Fruit fly (Drosophila melanogaster) whole organism, embryonic: Measurements from ENCODE around the gene Sfp70A4.

ENCODE experiments used
- ATbp ChIP-seq: fragments of 200-800 bp; sonication (Bioruptor generic); optimal IDR thresholded peaks from 2 replicates; lab custom pipeline; 2017; ENCODE audit warnings: missing biosample characterization, mild to moderate bottlenecking, missing genetic modification characterization, missing genetic modification reagents
- CG15073 ChIP-seq: fragments of 200-800 bp; sonication (Bioruptor generic); optimal IDR thresholded peaks from 2 replicates; lab custom pipeline; 2016; ENCODE audit warnings: missing biosample characterization, missing genetic modification characterization
- CG3847 ChIP-seq: fragments of 200-800 bp; sonication (Bioruptor generic); IDR thresholded peaks from 2 replicates; pipeline ENCODE4 v1.3.6; 2022; ENCODE audit warnings: missing biosample characterization, missing genetic modification characterization
- CG8478 ChIP-seq: fragments of >200 bp; optimal IDR thresholded peaks from 2 replicates; lab custom pipeline; 2018
- HLH4C ChIP-seq: fragments of 200-800 bp; sonication (Bioruptor generic); IDR thresholded peaks from 3 replicates; pipeline ENCODE4 v1.3.6; 2022; ENCODE audit warnings: missing biosample characterization, missing genetic modification characterization; ENCODE audit not compliant: partially characterized antibody
- Hr39 ChIP-seq: fragments of >200 bp; optimal IDR thresholded peaks from 2 replicates; lab custom pipeline; 2017
- Hsf ChIP-seq: fragments of 200-800 bp; sonication (Bioruptor generic); optimal IDR thresholded peaks from 3 replicates; lab custom pipeline; 2016; ENCODE audit warnings: missing biosample characterization, missing genetic modification characterization
- Nf-YA ChIP-seq: fragments of 200-800 bp; sonication (Bioruptor generic); IDR thresholded peaks from 2 replicates; pipeline ENCODE4 v1.3.6; 2022; ENCODE audit warnings: missing biosample characterization, missing genetic modification characterization
- Poxn ChIP-seq: fragments of 200-800 bp; sonication (Bioruptor generic); IDR thresholded peaks from 2 replicates; pipeline ENCODE4 v1.3.6; 2022; ENCODE audit warnings: missing biosample characterization, missing genetic modification characterization
- eyg ChIP-seq: fragments of 200-800 bp; sonication (Bioruptor generic); optimal IDR thresholded peaks from 3 replicates; lab custom pipeline; 2016; ENCODE audit warnings: missing biosample characterization, missing genetic modification characterization
- fd3F ChIP-seq: fragments of 200-800 bp; sonication (Bioruptor generic); optimal IDR thresholded peaks from 2 replicates; lab custom pipeline; 2018; ENCODE audit warnings: missing biosample characterization, mild to moderate bottlenecking, missing genetic modification characterization, moderate library complexity
- gro ChIP-seq: fragments of 200-800 bp; sonication (Bioruptor generic); optimal IDR thresholded peaks from 2 replicates; lab custom pipeline; 2016; ENCODE audit warnings: missing biosample characterization, missing genetic modification characterization
- lmd ChIP-seq: fragments of 200-800 bp; sonication (Bioruptor generic); IDR thresholded peaks from 2 replicates; pipeline ENCODE4 v1.3.6; 2022; ENCODE audit warnings: missing biosample characterization, missing genetic modification characterization
- lola ChIP-seq, 3 experiments: fragments of >200 bp in 2 of 3; fragments of 200-800 bp in 1 of 3; sonication (Bioruptor generic) in 1 of 3; optimal IDR thresholded peaks; 2 replicates each; lab custom pipeline; 2017 to 2019; ENCODE audit warnings: missing biosample characterization in 3 of 3, missing genetic modification characterization in 3 of 3, mild to moderate bottlenecking in 1 of 3, moderate library complexity in 1 of 3

- TF ChIP-seq eyg (no peak), CG3847 (no peak), lmd (GFP tag; lab: Robert Waterston, UW) (no peak), ATbp (no peak), CG15073 (GFP tag; lab: Kevin White, UChicago) (no peak), CG8478 (no peak), Poxn (GFP tag; lab: Robert Waterston, UW) (no peak), HLH4C (no peak), Hr39 (lab: Kevin White, UChicago) (no peak), lola (GFP tag; optimal IDR thresholded peaks at IDR 0.05; lab: Kevin White, UChicago) (no peak), fd3F (GFP tag; lab: Kevin White, UChicago) (no peak), gro (no peak), Nf-YA (no peak), Hsf (no peak)
Observed at dm6 chr3L:13267254-13267653, 29.4 kb downstream of the Sfp70A4 start.
